Worm (Caenorhabditis elegans): ENCODE data around the gene D2045.7.

The D2045.7 gene

DNA sequence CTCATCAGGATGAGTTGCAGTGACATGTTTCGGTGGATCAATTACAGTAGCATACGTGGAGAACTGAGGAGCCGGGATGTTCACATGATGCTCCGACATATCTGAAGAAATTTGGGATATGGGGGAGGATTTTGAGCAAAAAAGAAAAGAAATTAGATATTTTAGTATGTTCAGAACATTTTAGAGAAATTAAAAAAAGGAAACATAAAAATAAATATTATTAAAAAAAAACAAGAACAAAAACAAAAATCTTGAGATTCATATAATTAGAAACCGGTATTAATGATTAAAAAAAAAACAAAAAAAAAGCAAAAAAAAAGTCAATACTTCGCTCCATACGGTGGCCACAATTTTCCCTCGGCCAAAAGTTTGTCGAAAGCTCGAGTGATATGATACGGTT, 24.5 kb downstream of the D2045.7 start, which contains the start of gene rab-33:
TSS of gene rab-33 (minus strand) at position 101 of the 400 bp plus-strand sequence.
- TF ChIP-seq egl-44 (GFP tag; IDR thresholded peaks at IDR 0.05) (no peak), nhr-27 (tag; optimal IDR thresholded peaks at IDR 0.05) (no peak), ztf-6 (GFP tag; IDR thresholded peaks at IDR 0.05) (no peak), madf-10 (tag; optimal IDR thresholded peaks at IDR 0.05) (no peak), dox-1 (GFP tag; IDR thresholded peaks at IDR 0.05) (no peak), nhr-90 (tag; optimal IDR thresholded peaks at IDR 0.05) (no peak), K12H6.12 (tag; optimal IDR thresholded peaks at IDR 0.05) (no peak), rec-8 (tag; optimal IDR thresholded peaks at IDR 0.05) (no peak), hmg-20 (GFP tag; IDR thresholded peaks at IDR 0.05) (no peak), sea-2 (GFP tag; IDR thresholded peaks at IDR 0.05) (no peak), ztf-22 (GFP tag; optimal IDR thresholded peaks at IDR 0.05) (no peak), ztf-18 (tag; optimal IDR thresholded peaks at IDR 0.05) (no peak), madf-8 (GFP tag; conservative IDR thresholded peaks at IDR 0.05) (no peak)

DNA sequence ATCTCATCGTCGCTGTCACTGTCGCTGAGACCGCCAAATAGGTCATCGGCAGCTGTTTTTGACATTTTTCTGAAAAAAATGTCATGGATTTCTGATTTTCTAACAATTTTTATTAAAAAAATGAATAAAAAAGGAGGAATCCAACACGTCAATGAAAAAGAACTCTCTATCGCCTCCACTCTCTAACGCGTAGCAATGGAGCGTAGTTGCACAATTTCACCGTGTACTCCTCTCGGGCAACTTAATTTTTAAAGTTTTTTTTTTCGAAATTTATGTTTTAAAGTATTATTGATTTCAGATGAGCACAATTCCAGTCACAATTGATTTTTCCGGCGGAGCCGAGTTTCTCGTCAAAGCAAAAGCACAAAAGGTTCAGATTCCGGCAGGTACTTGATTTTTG, 25.9 kb downstream of the D2045.7 start, which contains the start of the genes taf-11.3 and urm-1:
TSS of gene taf-11.3 (minus strand) at position 69 of the 400 bp plus-strand sequence.
TSS of gene urm-1 (plus strand) at position 299 of the 400 bp plus-strand sequence.
- TF ChIP-seq lir-1 (GFP tag; conservative IDR thresholded peaks at IDR 0.05) (no peak), aptf-2 (GFP tag; conservative IDR thresholded peaks at IDR 0.05) (no peak), akir-1 (GFP tag; optimal IDR thresholded peaks at IDR 0.05) (no peak), nfyb-1 (GFP tag; IDR thresholded peaks at IDR 0.05) (no peak), Y53G8AR.9 (GFP tag; conservative IDR thresholded peaks at IDR 0.05) (no peak), snpc-1.3 (tag; optimal IDR thresholded peaks at IDR 0.05; ENCODE audit: insufficient read depth) (peak; percentile 15), mcd-1 (GFP tag; IDR thresholded peaks at IDR 0.05) (peak; percentile 92), ztf-18 (tag; optimal IDR thresholded peaks at IDR 0.05) (peak; percentile 74), ceh-58 (GFP tag; IDR thresholded peaks at IDR 0.05) (no peak), rcor-1 (GFP tag; IDR thresholded peaks at IDR 0.05) (peak; percentile 58), ama-1 (optimal IDR thresholded peaks at IDR 0.05) (no peak), ama-1 (GFP tag; optimal IDR thresholded peaks at IDR 0.05) (no peak), attf-5 (GFP tag; optimal IDR thresholded peaks at IDR 0.05) (peak; percentile 55), nhr-27 (tag; optimal IDR thresholded peaks at IDR 0.05) (no peak), pbrm-1 (GFP tag; IDR thresholded peaks at IDR 0.05) (no peak), egl-18 (GFP tag; IDR thresholded peaks at IDR 0.05) (no peak), mxl-1 (tag; optimal IDR thresholded peaks at IDR 0.05) (no peak), unc-62 (GFP tag; optimal IDR thresholded peaks at IDR 0.05) (no peak), hmg-1.2 (GFP tag; IDR thresholded peaks at IDR 0.05) (peak; percentile 93), ztf-6 (GFP tag; IDR thresholded peaks at IDR 0.05) (no peak), F10E7.11 (tag; optimal IDR thresholded peaks at IDR 0.05) (no peak), snpc-3.4 (tag; optimal IDR thresholded peaks at IDR 0.05) (peak; percentile 21), ztf-25 (GFP tag; IDR thresholded peaks at IDR 0.05) (no peak), ekl-4 (GFP tag; IDR thresholded peaks at IDR 0.05) (no peak), lsl-1 (GFP tag; optimal IDR thresholded peaks at IDR 0.05) (peak; percentile 27), Y67H2A.10 (GFP tag; conservative IDR thresholded peaks at IDR 0.05) (no peak), chd-7 (tag; optimal IDR thresholded peaks at IDR 0.05) (no peak), cebp-2 (GFP tag; IDR thresholded peaks at IDR 0.05) (no peak), C06A6.2 (GFP tag; conservative IDR thresholded peaks at IDR 0.05) (no peak), ceh-100 (GFP tag; IDR thresholded peaks at IDR 0.05) (peak; percentile 31; the same call in 1 of the 2 replicates), hmg-20 (GFP tag; IDR thresholded peaks at IDR 0.05) (no peak), lin-54 (GFP tag; optimal IDR thresholded peaks at IDR 0.05) (peak; percentile 49), snpc-1.1 (tag; optimal IDR thresholded peaks at IDR 0.05; ENCODE audit: insufficient read depth) (peak; percentile 49), bed-1 (GFP tag; IDR thresholded peaks at IDR 0.05) (no peak), efl-1 (GFP tag; optimal IDR thresholded peaks at IDR 0.05) (peak; percentile 50), nhr-80 (tag; optimal IDR thresholded peaks at IDR 0.05) (no peak), ets-4 (GFP tag; optimal IDR thresholded peaks at IDR 0.05) (no peak), F33H1.4 (GFP tag; IDR thresholded peaks at IDR 0.05) (peak; percentile 55; the same call in 1 of the 2 replicates), T07F8.4 (tag; optimal IDR thresholded peaks at IDR 0.05) (no peak)

Measured in whole organism, young adult.